Fruit fly (Drosophila melanogaster): ENCODE data around the gene CG42393.
A peak's percentile ranks its signal among the peaks of the same experiment; 100 is the strongest.

Gene CG42393

dm6 chr3L:18014290-18014689 lies 28.2 kb upstream of the CG42393 start:
- no peak for TF ChIP-seq CG8478 (optimal IDR thresholded peaks at IDR 0.05)
- no peak for TF ChIP-seq usp (GFP tag; optimal IDR thresholded peaks at IDR 0.05)
- no peak for TF ChIP-seq pan (optimal IDR thresholded peaks at IDR 0.05)
- no peak for TF ChIP-seq psq (optimal IDR thresholded peaks at IDR 0.05)
- TF ChIP-seq EcR (GFP tag; optimal IDR thresholded peaks at IDR 0.05), result no peak
- TF ChIP-seq Dll (optimal IDR thresholded peaks at IDR 0.05), result no peak

- TF ChIP-seq pan (optimal IDR thresholded peaks at IDR 0.05), result no peak
These were observed 27.2 kb upstream of the CG42393 start for dm6 chr3L:18015171-18015944.

dm6 chr3L:18016105-18016842 lies 26.3 kb upstream of the CG42393 start:
- TF ChIP-seq EcR (GFP tag; optimal IDR thresholded peaks at IDR 0.05), result peak; percentile 6 to 66
- no peak for TF ChIP-seq pan (optimal IDR thresholded peaks at IDR 0.05)
- TF ChIP-seq psq (optimal IDR thresholded peaks at IDR 0.05), result no peak

- TF ChIP-seq psq (optimal IDR thresholded peaks at IDR 0.05) (no peak), pan (optimal IDR thresholded peaks at IDR 0.05) (no peak), EcR (GFP tag; optimal IDR thresholded peaks at IDR 0.05) (no peak), Dll (optimal IDR thresholded peaks at IDR 0.05) (no peak), CG8478 (optimal IDR thresholded peaks at IDR 0.05) (no peak), usp (GFP tag; optimal IDR thresholded peaks at IDR 0.05) (no peak)
These were observed 25.7 kb upstream of the CG42393 start for dm6 chr3L:18016843-18017292.

- TF ChIP-seq usp (GFP tag; optimal IDR thresholded peaks at IDR 0.05), result no peak
- no peak for TF ChIP-seq CG8478 (optimal IDR thresholded peaks at IDR 0.05)
- no peak for TF ChIP-seq psq (optimal IDR thresholded peaks at IDR 0.05)
- no peak for TF ChIP-seq EcR (GFP tag; optimal IDR thresholded peaks at IDR 0.05)
- no peak for TF ChIP-seq Dll (optimal IDR thresholded peaks at IDR 0.05)
- TF ChIP-seq pan (optimal IDR thresholded peaks at IDR 0.05), result no peak
These were observed 24.9 kb upstream of the CG42393 start for dm6 chr3L:18017653-18018052.

- TF ChIP-seq CG8478 (optimal IDR thresholded peaks at IDR 0.05), result no peak
- no peak for TF ChIP-seq pan (optimal IDR thresholded peaks at IDR 0.05)
- no peak for TF ChIP-seq Dll (optimal IDR thresholded peaks at IDR 0.05)
- no peak for TF ChIP-seq psq (optimal IDR thresholded peaks at IDR 0.05)
- no peak for TF ChIP-seq EcR (GFP tag; optimal IDR thresholded peaks at IDR 0.05)
- TF ChIP-seq usp (GFP tag; optimal IDR thresholded peaks at IDR 0.05), result no peak
These were observed 24.0 kb upstream of the CG42393 start for dm6 chr3L:18018553-18018952.

dm6 chr3L:18018988-18019387 lies 23.5 kb upstream of the CG42393 start:
- TF ChIP-seq psq (optimal IDR thresholded peaks at IDR 0.05), result no peak
- no peak for TF ChIP-seq CG8478 (optimal IDR thresholded peaks at IDR 0.05)
- no peak for TF ChIP-seq Dll (optimal IDR thresholded peaks at IDR 0.05)
- TF ChIP-seq EcR (GFP tag; optimal IDR thresholded peaks at IDR 0.05), result peak in 1 of 2 experiments; percentile 50

- TF ChIP-seq CG8478 (optimal IDR thresholded peaks at IDR 0.05) (no peak), EcR (GFP tag; optimal IDR thresholded peaks at IDR 0.05) (peak in 1 of 2 experiments; percentile 60), usp (GFP tag; optimal IDR thresholded peaks at IDR 0.05) (no peak), psq (optimal IDR thresholded peaks at IDR 0.05) (no peak), pan (optimal IDR thresholded peaks at IDR 0.05) (no peak)
These were observed 22.7 kb upstream of the CG42393 start for dm6 chr3L:18019645-18020509.

dm6 chr3L:18020944-18021343 lies 21.6 kb upstream of the CG42393 start:
- peak in 1 of 2 experiments; percentile 91 for TF ChIP-seq EcR (GFP tag; optimal IDR thresholded peaks at IDR 0.05)
- TF ChIP-seq Dll (optimal IDR thresholded peaks at IDR 0.05), result no peak

dm6 chr3L:18021886-18022285 lies 20.6 kb upstream of the CG42393 start:
- TF ChIP-seq CG8478 (optimal IDR thresholded peaks at IDR 0.05) (no peak), pan (optimal IDR thresholded peaks at IDR 0.05) (no peak), psq (optimal IDR thresholded peaks at IDR 0.05) (no peak), Dll (optimal IDR thresholded peaks at IDR 0.05) (no peak), EcR (GFP tag; optimal IDR thresholded peaks at IDR 0.05) (peak in 1 of 2 experiments; percentile 77)

dm6 chr3L:18022479-18022950 lies 20.0 kb upstream of the CG42393 start:
- TF ChIP-seq CG8478 (optimal IDR thresholded peaks at IDR 0.05) (no peak), pan (optimal IDR thresholded peaks at IDR 0.05) (no peak), EcR (GFP tag; optimal IDR thresholded peaks at IDR 0.05) (peak in 1 of 2 experiments; percentile 72), usp (GFP tag; optimal IDR thresholded peaks at IDR 0.05) (no peak), psq (optimal IDR thresholded peaks at IDR 0.05) (no peak), Dll (optimal IDR thresholded peaks at IDR 0.05) (no peak)

dm6 chr3L:18023622-18024021 lies 18.9 kb upstream of the CG42393 start:
- TF ChIP-seq EcR (GFP tag; optimal IDR thresholded peaks at IDR 0.05) (peak in 1 of 2 experiments; percentile 63), usp (GFP tag; optimal IDR thresholded peaks at IDR 0.05) (no peak)
